Fruit fly (Drosophila melanogaster) whole organism, embryonic: ENCODE results near the gene CG3009.
A peak's percentile ranks its signal among the peaks of the same experiment; 100 is the strongest.

Experiments used
- Ada2b ChIP-seq: fragments of 200-800 bp; sonication (Bioruptor generic); IDR thresholded peaks from 2 replicates; pipeline ENCODE4 v1.3.6; 2022; ENCODE audit warnings: missing biosample characterization, missing genetic modification characterization
- B-H1 ChIP-seq: fragments of 200-800 bp; sonication (Bioruptor generic); IDR thresholded peaks from 3 replicates; pipeline ENCODE4 v1.3.6; 2022; ENCODE audit warnings: missing biosample characterization, missing genetic modification characterization
- CG13287 ChIP-seq: fragments of 200-800 bp; sonication (Bioruptor generic); IDR thresholded peaks from 2 replicates; pipeline ENCODE4 v1.3.6; 2022; ENCODE audit warnings: missing biosample characterization, missing genetic modification characterization; ENCODE audit not compliant: partially characterized antibody
- CG1602 ChIP-seq: fragments of 200-800 bp; sonication (Bioruptor generic); optimal IDR thresholded peaks from 3 replicates; lab custom pipeline; 2016; ENCODE audit warnings: missing biosample characterization, missing genetic modification characterization
- CG17568 ChIP-seq: fragments of 200-800 bp; sonication (Bioruptor generic); optimal IDR thresholded peaks from 2 replicates; lab custom pipeline; 2018; ENCODE audit warnings: missing biosample characterization, mild to moderate bottlenecking, missing genetic modification characterization, moderate library complexity
- CG2120 ChIP-seq: fragments of 200-800 bp; sonication (Bioruptor generic); optimal IDR thresholded peaks from 3 replicates; lab custom pipeline; 2016; ENCODE audit warnings: missing biosample characterization, missing genetic modification characterization
- CG2678 ChIP-seq: fragments of 200-800 bp; sonication (Bioruptor generic); optimal IDR thresholded peaks from 3 replicates; lab custom pipeline; 2019; ENCODE audit warnings: missing biosample characterization, mild to moderate bottlenecking, missing genetic modification characterization, moderate library complexity
- CG3065 ChIP-seq: fragments of 200-800 bp; sonication (Bioruptor generic); optimal IDR thresholded peaks from 2 replicates; lab custom pipeline; 2016; ENCODE audit warnings: missing biosample characterization, missing genetic modification characterization
- CG31224 ChIP-seq: fragments of 200-800 bp; sonication (Bioruptor generic); IDR thresholded peaks from 2 replicates; pipeline ENCODE4 v1.3.6; 2022; ENCODE audit warnings: missing biosample characterization, missing genetic modification characterization
- CG31388 ChIP-seq: fragments of 200-800 bp; sonication (Bioruptor generic); optimal IDR thresholded peaks from 2 replicates; lab custom pipeline; 2016; ENCODE audit warnings: missing biosample characterization, missing genetic modification characterization
- CG34422 ChIP-seq: fragments of 200-800 bp; sonication (Bioruptor generic); IDR thresholded peaks from 3 replicates; pipeline ENCODE4 v1.3.6; 2022; ENCODE audit warnings: missing biosample characterization, missing genetic modification characterization
- CG4424 ChIP-seq: fragments of 200-800 bp; sonication (Bioruptor generic); optimal IDR thresholded peaks from 3 replicates; lab custom pipeline; 2016; ENCODE audit warnings: missing biosample characterization, missing genetic modification characterization
- CG4854 ChIP-seq: fragments of 200-800 bp; sonication (Bioruptor generic); optimal IDR thresholded peaks from 2 replicates; lab custom pipeline; 2016; ENCODE audit warnings: missing biosample characterization, missing genetic modification characterization, inconsistent platforms
- CG5245 ChIP-seq: fragments of 200-800 bp; sonication (Bioruptor generic); optimal IDR thresholded peaks from 3 replicates; lab custom pipeline; 2016; ENCODE audit warnings: missing biosample characterization, missing genetic modification characterization
- CG5953 ChIP-seq: fragments of 200-800 bp; sonication (Bioruptor generic); IDR thresholded peaks from 2 replicates; pipeline ENCODE4 v1.3.6; 2022; ENCODE audit warnings: missing biosample characterization, missing genetic modification characterization
- CG6689 ChIP-seq: fragments of 200-800 bp; sonication (Bioruptor generic); IDR thresholded peaks from 2 replicates; pipeline ENCODE4 v1.3.6; 2022; ENCODE audit warnings: missing biosample characterization, missing genetic modification characterization
- CG7556 ChIP-seq: fragments of 200-800 bp; sonication (Bioruptor generic); optimal IDR thresholded peaks from 2 replicates; lab custom pipeline; 2017; ENCODE audit warnings: missing biosample characterization, mild to moderate bottlenecking, missing genetic modification characterization
- CG7839 ChIP-seq: fragments of 200-800 bp; sonication (Bioruptor generic); optimal IDR thresholded peaks from 3 replicates; lab custom pipeline; 2018; ENCODE audit warnings: missing biosample characterization, mild to moderate bottlenecking, missing genetic modification characterization, moderate library complexity
- CG8478 ChIP-seq: fragments of >200 bp; optimal IDR thresholded peaks from 2 replicates; lab custom pipeline; 2018
- CG8924 ChIP-seq: fragments of 200-800 bp; optimal IDR thresholded peaks from 3 replicates; lab custom pipeline; 2019; ENCODE audit warnings: missing biosample characterization, mild to moderate bottlenecking, missing genetic modification characterization, moderate library complexity
- CG9727 ChIP-seq: fragments of 200-800 bp; sonication (Bioruptor generic); optimal IDR thresholded peaks from 3 replicates; lab custom pipeline; 2017; ENCODE audit warnings: missing biosample characterization, mild to moderate bottlenecking, missing genetic modification characterization
- Camta ChIP-seq: fragments of 200-800 bp; sonication (Bioruptor generic); optimal IDR thresholded peaks from 2 replicates; lab custom pipeline; 2016; ENCODE audit warnings: missing biosample characterization, missing genetic modification characterization
- CoRest ChIP-seq: fragments of 200-800 bp; sonication (Bioruptor generic); optimal IDR thresholded peaks from 3 replicates; lab custom pipeline; 2018; ENCODE audit warnings: missing biosample characterization, mild to moderate bottlenecking, missing genetic modification characterization, moderate library complexity
- CrebB ChIP-seq: fragments of 200-800 bp; sonication (Bioruptor generic); optimal IDR thresholded peaks from 3 replicates; lab custom pipeline; 2018; ENCODE audit warnings: missing biosample characterization, mild to moderate bottlenecking, missing genetic modification characterization
- Fer1 ChIP-seq: fragments of 200-800 bp; sonication (Bioruptor generic); optimal IDR thresholded peaks from 2 replicates; lab custom pipeline; 2017; ENCODE audit warnings: missing biosample characterization, mild to moderate bottlenecking, missing genetic modification characterization
- Gug ChIP-seq: fragments of 200-800 bp; sonication (Bioruptor generic); IDR thresholded peaks from 4 replicates; pipeline ENCODE4 v1.3.6; 2022; ENCODE audit warnings: missing biosample characterization, missing genetic modification characterization
- H2.0 ChIP-seq: fragments of 200-800 bp; sonication (Bioruptor generic); IDR thresholded peaks from 2 replicates; pipeline ENCODE4 v1.3.6; 2022; ENCODE audit warnings: missing biosample characterization, missing genetic modification characterization
- Jarid2 ChIP-seq: fragments of 200-800 bp; sonication (Bioruptor generic); optimal IDR thresholded peaks from 3 replicates; lab custom pipeline; 2017; ENCODE audit warnings: mild to moderate bottlenecking, missing biosample characterization, missing genetic modification reagents, missing genetic modification characterization
- Optix ChIP-seq: fragments of 200-800 bp; sonication (Bioruptor generic); IDR thresholded peaks from 3 replicates; pipeline ENCODE4 v1.3.6; 2022; ENCODE audit warnings: missing biosample characterization, missing genetic modification characterization
- Ptx1 ChIP-seq: fragments of 200-800 bp; sonication (Bioruptor generic); IDR thresholded peaks from 2 replicates; pipeline ENCODE4 v1.3.6; 2022; ENCODE audit warnings: missing biosample characterization, missing genetic modification characterization
- Sox100B ChIP-seq: fragments of 200-800 bp; sonication (Bioruptor generic); optimal IDR thresholded peaks from 3 replicates; lab custom pipeline; 2018; ENCODE audit warnings: missing biosample characterization, mild to moderate bottlenecking, missing genetic modification characterization
- Ssrp ChIP-seq: fragments of 200-800 bp; sonication (Bioruptor generic); optimal IDR thresholded peaks from 2 replicates; lab custom pipeline; 2018; ENCODE audit warnings: missing biosample characterization, mild to moderate bottlenecking, missing genetic modification characterization, moderate library complexity
- ap ChIP-seq: fragments of 200-800 bp; sonication (Bioruptor generic); IDR thresholded peaks from 2 replicates; pipeline ENCODE4 v1.3.6; 2022; ENCODE audit warnings: missing biosample characterization, missing genetic modification characterization
- ash1 ChIP-seq: fragments of 200-800 bp; sonication (Bioruptor generic); optimal IDR thresholded peaks from 2 replicates; lab custom pipeline; 2018; ENCODE audit warnings: missing biosample characterization, mild to moderate bottlenecking, missing genetic modification characterization
- az2 ChIP-seq: fragments of 200-800 bp; sonication (Bioruptor generic); optimal IDR thresholded peaks from 3 replicates; lab custom pipeline; 2016; ENCODE audit warnings: missing biosample characterization, missing genetic modification characterization
- bcd ChIP-seq: fragments of 200-800 bp; sonication (Bioruptor generic); optimal IDR thresholded peaks from 2 replicates; lab custom pipeline; 2017; ENCODE audit warnings: missing biosample characterization, mild to moderate bottlenecking, missing genetic modification characterization
- dysf ChIP-seq: fragments of 200-800 bp; sonication (Bioruptor generic); IDR thresholded peaks from 3 replicates; pipeline ENCODE4 v1.3.6; 2022; ENCODE audit warnings: missing biosample characterization, missing genetic modification characterization
- ems ChIP-seq: fragments of 200-800 bp; sonication (Bioruptor generic); optimal IDR thresholded peaks from 3 replicates; lab custom pipeline; 2016; ENCODE audit warnings: missing biosample characterization, missing genetic modification characterization
- exex ChIP-seq: fragments of 200-800 bp; sonication (Bioruptor generic); optimal IDR thresholded peaks from 4 replicates; lab custom pipeline; 2018; ENCODE audit warnings: missing biosample characterization, mild to moderate bottlenecking, missing genetic modification characterization, moderate library complexity
- fd102C ChIP-seq: fragments of 200-800 bp; sonication (Bioruptor generic); optimal IDR thresholded peaks from 2 replicates; lab custom pipeline; 2018; ENCODE audit warnings: missing biosample characterization, mild to moderate bottlenecking, missing genetic modification characterization, moderate library complexity
- grau ChIP-seq: fragments of 200-800 bp; optimal IDR thresholded peaks from 3 replicates; lab custom pipeline; 2019; ENCODE audit warnings: missing biosample characterization, mild to moderate bottlenecking, missing genetic modification characterization, moderate library complexity
- ham ChIP-seq: fragments of 200-800 bp; sonication (Bioruptor generic); IDR thresholded peaks from 2 replicates; pipeline ENCODE4 v1.3.6; 2022; ENCODE audit warnings: missing biosample characterization, missing genetic modification characterization
- hkb ChIP-seq, 2 experiments: fragments of 200-800 bp in 1 of 2; fragments of >200 bp in 1 of 2; sonication (Bioruptor generic) in 1 of 2; IDR thresholded peaks in 1 of 2; optimal IDR thresholded peaks in 1 of 2; 2 replicates each; pipeline versions ENCODE4 v1.3.6 to Lab custom; 2017 to 2022; ENCODE audit warnings: missing biosample characterization in 1 of 2, missing genetic modification characterization in 1 of 2
- knrl ChIP-seq: fragments of 200-800 bp; sonication (Bioruptor generic); IDR thresholded peaks from 3 replicates; pipeline ENCODE4 v1.3.6; 2022; ENCODE audit warnings: missing biosample characterization, missing genetic modification characterization; ENCODE audit not compliant: partially characterized antibody
- nmo ChIP-seq: fragments of 200-800 bp; sonication (Bioruptor generic); optimal IDR thresholded peaks from 2 replicates; lab custom pipeline; 2018; ENCODE audit warnings: missing biosample characterization, mild to moderate bottlenecking, missing genetic modification characterization, moderate library complexity
- odd ChIP-seq: fragments of 200-800 bp; sonication (Bioruptor generic); optimal IDR thresholded peaks from 2 replicates; lab custom pipeline; 2017; ENCODE audit warnings: missing biosample characterization, mild to moderate bottlenecking, missing genetic modification characterization
- ranshi ChIP-seq: fragments of 200-800 bp; sonication (Bioruptor generic); IDR thresholded peaks from 2 replicates; pipeline ENCODE4 v1.3.6; 2022; ENCODE audit warnings: missing biosample characterization, missing genetic modification characterization
- repo ChIP-seq: fragments of 200-800 bp; sonication (Bioruptor generic); optimal IDR thresholded peaks from 2 replicates; lab custom pipeline; 2016; ENCODE audit warnings: missing biosample characterization, missing genetic modification characterization
- tap ChIP-seq: fragments of 200-800 bp; optimal IDR thresholded peaks from 3 replicates; lab custom pipeline; 2019; ENCODE audit warnings: missing biosample characterization, mild to moderate bottlenecking, missing genetic modification characterization, moderate library complexity
- tio ChIP-seq: fragments of 200-800 bp; sonication (Bioruptor generic); optimal IDR thresholded peaks from 2 replicates; lab custom pipeline; 2017; ENCODE audit warnings: missing biosample characterization, missing genetic modification characterization, inconsistent platforms
- unc-4 ChIP-seq: fragments of 200-800 bp; sonication (Bioruptor generic); IDR thresholded peaks from 2 replicates; pipeline ENCODE4 v1.3.6; 2022; ENCODE audit warnings: missing biosample characterization, missing genetic modification characterization; ENCODE audit not compliant: partially characterized antibody
- wek ChIP-seq: fragments of 200-800 bp; sonication (Bioruptor generic); optimal IDR thresholded peaks from 3 replicates; lab custom pipeline; 2018; ENCODE audit warnings: missing biosample characterization, mild to moderate bottlenecking, missing genetic modification characterization, moderate library complexity

Gene CG3009

DNA sequence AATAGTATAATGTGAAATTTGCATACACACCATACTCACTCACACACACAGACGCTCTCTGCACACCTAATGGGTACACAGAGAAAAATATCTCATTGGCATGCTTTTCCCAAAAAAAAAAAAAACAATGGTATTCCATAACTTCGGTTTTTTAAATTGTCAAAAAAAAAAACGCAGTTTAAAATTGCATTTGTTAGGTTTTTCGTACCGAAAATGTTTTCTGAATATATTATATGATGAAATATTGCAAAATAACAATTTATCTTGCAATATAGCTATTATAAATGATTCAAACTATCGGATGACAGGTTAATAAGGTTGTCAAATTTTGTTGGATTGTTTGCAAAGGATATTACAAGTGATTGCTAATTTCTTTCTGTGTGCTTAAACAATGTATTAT lies 33.3 kb upstream of the CG3009 start (continued):
- TF ChIP-seq az2 (GFP tag; lab: Kevin White, UChicago) (peak; percentile 29), fd102C (GFP tag; lab: Kevin White, UChicago) (no peak), Camta (no peak), ham (GFP tag; lab: Robert Waterston, UW) (no peak), ranshi (GFP tag; lab: Robert Waterston, UW) (no peak), B-H1 (GFP tag; lab: Robert Waterston, UW) (peak; percentile 26; the same call in 2 of the 3 replicates), tio (GFP tag; lab: Kevin White, UChicago) (peak; percentile 61), CG8478 (lab: Kevin White, UChicago) (no peak), grau (tag; lab: Kevin White, UChicago) (peak; percentile 12), repo (GFP tag; lab: Kevin White, UChicago) (no peak), exex (tag; lab: Kevin White, UChicago) (no peak), CG4424 (GFP tag; lab: Kevin White, UChicago) (no peak), CG2678 (tag; lab: Kevin White, UChicago) (peak; percentile 35), CG1602 (GFP tag; lab: Kevin White, UChicago) (peak; percentile 20), odd (GFP tag; lab: Kevin White, UChicago) (no peak), Ptx1 (peak; percentile 38; the same call in 1 of the 2 replicates), Fer1 (GFP tag; lab: Kevin White, UChicago) (no peak), ems (no peak), CG31388 (GFP tag; lab: Kevin White, UChicago) (no peak), CG4854 (no peak), CG5245 (no peak), nmo (GFP tag; lab: Kevin White, UChicago) (peak; percentile 30), H2.0 (GFP tag; lab: Robert Waterston, UW) (no peak), CG13287 (no peak), wek (GFP tag; lab: Kevin White, UChicago) (no peak), Jarid2 (GFP tag; lab: Kevin White, UChicago) (no peak), knrl (GFP tag; lab: Robert Waterston, UW) (no peak), ap (no peak), CG7556 (GFP tag; lab: Kevin White, UChicago) (peak; percentile 26), bcd (peak; percentile 25), ash1 (GFP tag; lab: Kevin White, UChicago) (no peak), CG31224 (GFP tag; lab: Robert Waterston, UW) (no peak), CG34422 (no peak), Sox100B (GFP tag; lab: Kevin White, UChicago) (peak; percentile 27), CG9727 (GFP tag; lab: Kevin White, UChicago) (peak; percentile 32), CG2120 (GFP tag; lab: Kevin White, UChicago) (peak; percentile 32), Ada2b (GFP tag; lab: Robert Waterston, UW) (no peak), Ssrp (peak; percentile 10), CG8924 (tag; lab: Kevin White, UChicago) (no peak), CG6689 (GFP tag; lab: Robert Waterston, UW) (peak; percentile 55), CG7839 (tag; lab: Kevin White, UChicago) (peak; percentile 53), CG3065 (no peak), unc-4 (GFP tag; lab: Robert Waterston, UW) (no peak), CoRest (tag; lab: Kevin White, UChicago) (peak; percentile 10), CG17568 (GFP tag; lab: Kevin White, UChicago) (no peak), CG5953 (GFP tag; lab: Robert Waterston, UW) (no peak), tap (tag; lab: Kevin White, UChicago) (no peak), hkb (optimal IDR thresholded peaks at IDR 0.05; lab: Kevin White, UChicago) (no peak), hkb (GFP tag; IDR thresholded peaks at IDR 0.05; lab: Robert Waterston, UW) (peak; percentile 49), dysf (GFP tag; lab: Robert Waterston, UW) (peak; percentile 49; the same call in 2 of the 3 replicates), Gug (GFP tag; lab: Robert Waterston, UW) (no peak), CrebB (no peak), Optix (GFP tag; lab: Robert Waterston, UW) (no peak)
